Worm (Caenorhabditis elegans) whole organism, L3 larva: ENCODE results near the gene plp-2.
A peak's percentile ranks its signal among the peaks of the same experiment; 100 is the strongest.
"Not testable (repeated sequence)": the region's sequence is repeated elsewhere in the genome, so short reads cannot be mapped to it uniquely, and the experiment has no call there.

Experiments
- R02D3.7 ChIP-seq: fragments of 150-350 bp; optimal IDR thresholded peaks from 2 replicates; lab custom pipeline; 2014; ENCODE audit warnings: missing biosample characterization, missing genetic modification characterization
- ZK546.5 ChIP-seq: sonication (generic microtip); optimal IDR thresholded peaks from 2 replicates; lab custom pipeline; 2017; ENCODE audit warnings: missing biosample characterization, missing genetic modification characterization
- ama-1 ChIP-seq: fragments of 150-350 bp; optimal IDR thresholded peaks from 2 replicates; lab custom pipeline; 2018
- ceh-16 ChIP-seq: sonication (generic microtip); optimal IDR thresholded peaks from 2 replicates; lab custom pipeline; 2017; ENCODE audit warnings: missing biosample characterization, missing genetic modification characterization
- ceh-28 ChIP-seq: fragments of 150-350 bp; optimal IDR thresholded peaks from 2 replicates; lab custom pipeline; 2014; ENCODE audit warnings: missing biosample characterization, missing genetic modification reagents, missing genetic modification characterization
- egl-5 ChIP-seq: fragments of 150-350 bp; optimal IDR thresholded peaks from 2 replicates; lab custom pipeline; 2017; ENCODE audit warnings: missing biosample characterization, missing genetic modification reagents, missing genetic modification characterization, inconsistent platforms
- elt-2 ChIP-seq: sonication (generic microtip); optimal IDR thresholded peaks from 2 replicates; lab custom pipeline; 2016; ENCODE audit warnings: missing genetic modification reagents, mild to moderate bottlenecking, missing genetic modification characterization, missing compliant biosample characterization
- elt-3 ChIP-seq, 3 experiments: fragments of 150-350 bp in 1 of 3; sonication (generic microtip) in 2 of 3; optimal IDR thresholded peaks; 2 replicates in 2 of 3; 4 replicates in 1 of 3; lab custom pipeline; 2014 to 2017; ENCODE audit warnings: missing biosample characterization in 3 of 3, missing genetic modification characterization in 3 of 3
- eor-1 ChIP-seq, 2 experiments: fragments of 150-350 bp; optimal IDR thresholded peaks; 2 replicates each; lab custom pipeline; 2014 to 2018; ENCODE audit warnings: missing biosample characterization in 2 of 2, missing genetic modification characterization in 2 of 2
- fkh-10 ChIP-seq: sonication (generic microtip); optimal IDR thresholded peaks from 2 replicates; lab custom pipeline; 2017; ENCODE audit warnings: missing biosample characterization, missing genetic modification reagents, missing genetic modification characterization
- fkh-2 ChIP-seq: fragments of 150-350 bp; optimal IDR thresholded peaks from 2 replicates; lab custom pipeline; 2014; ENCODE audit warnings: missing biosample characterization, missing genetic modification reagents, missing genetic modification characterization
- lin-39 ChIP-seq: fragments of 150-350 bp; optimal IDR thresholded peaks from 2 replicates; lab custom pipeline; 2018; ENCODE audit warnings: missing biosample characterization, missing genetic modification reagents, missing genetic modification characterization
- mdl-1 ChIP-seq: fragments of 150-350 bp; optimal IDR thresholded peaks from 2 replicates; lab custom pipeline; 2014; ENCODE audit warnings: missing biosample characterization, missing genetic modification characterization
- mml-1 ChIP-seq: fragments of 150-350 bp; sonication (generic microtip); optimal IDR thresholded peaks from 3 replicates; lab custom pipeline; 2014; ENCODE audit warnings: missing biosample characterization, missing genetic modification characterization
- nfya-1 ChIP-seq: sonication (generic microtip); optimal IDR thresholded peaks from 2 replicates; lab custom pipeline; 2017; ENCODE audit warnings: missing genetic modification characterization, mild to moderate bottlenecking, missing compliant biosample characterization, antibody characterized with exemption, moderate library complexity; ENCODE audit not compliant: insufficient read depth
- nhr-11 ChIP-seq: fragments of 150-350 bp; optimal IDR thresholded peaks from 2 replicates; lab custom pipeline; 2014; ENCODE audit warnings: missing biosample characterization, missing genetic modification characterization
- nhr-12 ChIP-seq: fragments of 150-350 bp; optimal IDR thresholded peaks from 2 replicates; lab custom pipeline; 2014; ENCODE audit warnings: missing biosample characterization, missing genetic modification characterization
- nhr-237 ChIP-seq: fragments of 150-350 bp; optimal IDR thresholded peaks from 2 replicates; lab custom pipeline; 2014; ENCODE audit warnings: missing biosample characterization, missing genetic modification characterization
- nhr-25 ChIP-seq: sonication (generic microtip); optimal IDR thresholded peaks from 2 replicates; lab custom pipeline; 2017; ENCODE audit warnings: missing biosample characterization, missing genetic modification characterization
- nhr-76 ChIP-seq: fragments of 150-350 bp; sonication (generic microtip); optimal IDR thresholded peaks from 5 replicates; lab custom pipeline; 2014; ENCODE audit warnings: missing biosample characterization, missing genetic modification characterization
- nhr-77 ChIP-seq: fragments of 150-350 bp; optimal IDR thresholded peaks from 2 replicates; lab custom pipeline; 2014; ENCODE audit warnings: missing biosample characterization, missing genetic modification characterization
- pha-4 ChIP-seq: fragments of 150-350 bp; optimal IDR thresholded peaks from 2 replicates; lab custom pipeline; 2014; ENCODE audit warnings: missing biosample characterization, missing genetic modification reagents, missing genetic modification characterization
- sea-2 ChIP-seq: fragments of 150-350 bp; sonication (generic microtip); optimal IDR thresholded peaks from 4 replicates; lab custom pipeline; 2014; ENCODE audit warnings: missing biosample characterization, missing genetic modification reagents, missing genetic modification characterization
- skn-1 ChIP-seq: fragments of 150-350 bp; optimal IDR thresholded peaks from 2 replicates; lab custom pipeline; 2014; ENCODE audit warnings: missing biosample characterization, missing genetic modification characterization
- snpc-4 ChIP-seq: fragments of 150-350 bp; optimal IDR thresholded peaks from 2 replicates; lab custom pipeline; 2014; ENCODE audit warnings: missing biosample characterization, missing genetic modification characterization
- tbx-2 ChIP-seq: sonication (generic microtip); optimal IDR thresholded peaks from 2 replicates; lab custom pipeline; 2016; ENCODE audit warnings: mild to moderate bottlenecking, missing genetic modification characterization, missing compliant biosample characterization
- unc-62 ChIP-seq: fragments of 150-350 bp; sonication (generic microtip); optimal IDR thresholded peaks from 4 replicates; lab custom pipeline; 2014; ENCODE audit warnings: missing biosample characterization, missing genetic modification reagents, missing genetic modification characterization
- zag-1 ChIP-seq: fragments of 150-350 bp; optimal IDR thresholded peaks from 2 replicates; lab custom pipeline; 2014; ENCODE audit warnings: missing biosample characterization, missing genetic modification characterization
- ztf-4 ChIP-seq: fragments of 150-350 bp; optimal IDR thresholded peaks from 2 replicates; lab custom pipeline; 2014; ENCODE audit warnings: missing biosample characterization, missing genetic modification characterization

The plp-2 gene

DNA sequence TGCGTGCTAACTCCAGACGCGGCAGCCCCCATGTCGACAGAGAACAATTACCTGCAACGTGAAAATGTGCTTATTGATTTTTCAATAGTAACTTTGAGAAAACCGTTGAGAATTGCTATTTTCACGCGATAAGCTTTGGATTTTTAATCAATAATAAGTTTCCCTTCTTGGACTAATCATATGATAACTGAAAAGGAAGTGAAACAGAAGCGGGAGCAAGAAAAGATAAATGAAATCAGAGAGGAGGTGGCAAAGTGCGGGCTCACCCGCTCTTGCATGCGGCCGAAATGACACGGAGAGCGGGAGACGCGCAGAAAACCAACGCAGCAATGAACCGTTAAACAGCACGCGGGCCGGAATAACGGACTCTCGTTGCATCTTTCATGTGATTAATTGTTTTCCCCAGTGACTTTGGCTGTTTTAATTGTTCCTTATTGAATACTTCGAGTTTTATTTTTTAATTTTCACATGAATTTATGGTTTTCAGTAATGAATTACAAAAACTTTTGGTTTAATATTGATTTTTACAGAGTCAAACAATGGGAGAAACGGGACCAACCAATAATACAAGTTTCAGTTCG is 12.3 kb downstream of the plp-2 start, which contains the start of the genes flwr-1 and tbc-1 (continued):
- no peak for TF ChIP-seq ceh-16 (tag; lab: Kevin White, UChicago)
- TF ChIP-seq nhr-11 (tag; lab: Kevin White, UChicago) = no peak
- TF ChIP-seq nhr-77 (tag; lab: Kevin White, UChicago) = no peak
- TF ChIP-seq lin-39 = peak; percentile 76
- TF ChIP-seq nhr-12 (tag; lab: Kevin White, UChicago) = no peak
- TF ChIP-seq nhr-76 (tag; lab: Kevin White, UChicago) = no peak

DNA sequence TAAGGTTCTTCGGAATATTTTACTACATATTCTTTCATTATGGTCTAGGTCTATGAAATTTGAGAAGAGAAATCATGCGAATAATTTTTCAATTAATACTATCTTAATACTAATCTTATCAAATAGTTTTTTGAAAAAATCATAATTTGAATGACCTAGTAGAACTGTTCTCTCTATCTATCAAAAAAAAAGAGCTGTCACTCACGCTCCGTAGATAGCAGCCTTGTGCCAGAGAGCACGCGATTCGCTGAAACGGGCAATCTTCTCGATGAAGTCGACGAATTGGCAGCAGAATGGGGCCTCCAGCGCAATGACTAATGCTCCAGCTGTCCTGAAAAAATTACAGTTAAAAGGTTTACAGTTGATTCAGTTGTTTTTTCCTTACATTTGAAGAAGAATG is 13.0 kb downstream of the plp-2 start:
- TF ChIP-seq ceh-16 (tag; lab: Kevin White, UChicago) (no peak), ZK546.5 (no peak), elt-2 (tag; lab: Kevin White, UChicago) (peak; percentile 9), unc-62 (GFP tag; lab: Kevin White, UChicago) (no peak)
- TF ChIP-seq, all 47 proteins: peak for 1

DNA sequence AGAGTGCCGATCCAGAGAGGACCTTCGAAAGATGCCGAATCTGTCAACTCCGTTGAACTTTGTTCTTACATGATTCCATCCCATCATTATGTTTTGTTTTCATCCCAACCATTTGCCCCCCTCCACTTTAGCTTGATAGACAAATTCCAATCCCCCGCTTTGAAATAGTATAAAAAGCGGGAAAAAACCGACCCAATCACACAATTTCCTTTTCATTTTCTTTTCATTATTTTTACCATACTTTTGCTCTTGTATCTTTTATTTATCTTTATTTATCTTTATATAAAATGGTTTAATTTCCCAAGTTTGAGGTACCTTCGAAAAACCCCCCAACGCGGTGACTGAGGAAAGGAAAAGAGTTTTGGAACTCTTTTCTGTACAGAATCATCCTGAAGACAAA is 16.1 kb downstream of the plp-2 start, which contains the start of gene F20D1.22:
Gene F20D1.22 (plus strand): TSS at position 301 of the 400 bp plus-strand sequence.
- TF ChIP-seq skn-1 (tag; lab: Kevin White, UChicago); pha-4 (tag; lab: Kevin White, UChicago); fkh-10 (GFP tag; lab: Kevin White, UChicago): not testable (repeated sequence)
- TF ChIP-seq, all 47 proteins: peak for 0; not testable (repeated sequence) for 47

DNA sequence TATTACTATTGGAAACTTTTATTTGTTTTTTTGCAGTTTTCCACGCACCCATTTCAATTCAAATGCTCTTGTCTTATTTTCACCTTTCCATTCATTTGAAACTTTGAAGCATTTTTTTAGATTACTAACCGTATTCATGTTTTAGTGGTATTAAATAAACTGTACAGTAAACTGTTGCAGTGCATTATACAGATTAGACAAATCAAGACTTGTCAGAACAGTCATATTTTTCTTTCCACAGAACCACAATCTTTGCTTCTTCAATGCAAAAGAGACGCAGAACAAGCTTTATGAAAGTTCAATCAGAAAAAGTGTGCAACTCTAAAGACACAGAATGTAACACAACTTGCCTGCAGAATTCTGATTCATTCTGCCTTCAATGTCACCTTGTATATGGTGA is 16.8 kb downstream of the plp-2 start, which contains the start of gene F45B8.5:
Gene F45B8.5 (plus strand): TSS at position 301 of the 400 bp plus-strand sequence.
- TF ChIP-seq lin-39 = no peak
- no peak for TF ChIP-seq fkh-2 (tag; lab: Kevin White, UChicago)
- TF ChIP-seq nhr-237 (tag; lab: Kevin White, UChicago) = no peak
- no peak for TF ChIP-seq ceh-28 (tag; lab: Kevin White, UChicago)
- TF ChIP-seq nfya-1 (tag; lab: Kevin White, UChicago) = no peak
- TF ChIP-seq nhr-12 (tag; lab: Kevin White, UChicago) = no peak
- no peak for TF ChIP-seq sea-2 (GFP tag; lab: Kevin White, UChicago)
- TF ChIP-seq mml-1 (tag; lab: Kevin White, UChicago) = no peak
- no peak for TF ChIP-seq ama-1 (lab: Kevin White, UChicago)
- TF ChIP-seq snpc-4 (tag; lab: Kevin White, UChicago) = no peak
- no peak for TF ChIP-seq eor-1 (tag; optimal IDR thresholded peaks at IDR 0.05; lab: Kevin White, UChicago)
- no peak for TF ChIP-seq unc-62 (GFP tag; lab: Kevin White, UChicago)
- no peak for TF ChIP-seq nhr-76 (tag; lab: Kevin White, UChicago)
- TF ChIP-seq ceh-16 (tag; lab: Kevin White, UChicago) = no peak
- no peak for TF ChIP-seq zag-1 (tag; lab: Kevin White, UChicago)
- no peak for TF ChIP-seq skn-1 (tag; lab: Kevin White, UChicago)
- no peak for TF ChIP-seq tbx-2 (tag; lab: Kevin White, UChicago)
- TF ChIP-seq, all 47 proteins: peak for 0

DNA sequence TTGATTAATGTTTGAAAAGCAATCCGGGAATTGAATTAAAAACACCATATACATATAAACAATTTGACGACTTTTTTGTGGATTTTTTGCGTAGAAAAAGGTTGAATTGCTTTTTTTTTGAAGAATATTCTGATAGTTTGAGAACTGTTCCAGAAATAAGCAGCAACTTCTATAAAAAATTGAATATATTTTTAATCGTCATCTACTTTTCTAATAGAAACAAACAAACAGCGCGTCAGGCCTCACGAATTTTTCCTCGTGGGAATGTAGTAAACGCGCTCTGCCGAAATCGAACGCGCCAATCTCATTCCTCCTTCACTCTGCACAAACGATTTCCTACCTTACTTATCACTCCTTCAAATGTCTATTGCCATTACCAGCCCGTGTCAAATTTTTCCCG is 18.4 kb downstream of the plp-2 start, which contains the start of gene rgs-11:
Gene rgs-11 (plus strand): TSS at position 301 of the 400 bp plus-strand sequence.
- no peak for TF ChIP-seq skn-1 (tag; lab: Kevin White, UChicago)
- no peak for TF ChIP-seq mdl-1
- no peak for TF ChIP-seq nhr-12 (tag; lab: Kevin White, UChicago)
- TF ChIP-seq mml-1 (tag; lab: Kevin White, UChicago) = no peak

DNA sequence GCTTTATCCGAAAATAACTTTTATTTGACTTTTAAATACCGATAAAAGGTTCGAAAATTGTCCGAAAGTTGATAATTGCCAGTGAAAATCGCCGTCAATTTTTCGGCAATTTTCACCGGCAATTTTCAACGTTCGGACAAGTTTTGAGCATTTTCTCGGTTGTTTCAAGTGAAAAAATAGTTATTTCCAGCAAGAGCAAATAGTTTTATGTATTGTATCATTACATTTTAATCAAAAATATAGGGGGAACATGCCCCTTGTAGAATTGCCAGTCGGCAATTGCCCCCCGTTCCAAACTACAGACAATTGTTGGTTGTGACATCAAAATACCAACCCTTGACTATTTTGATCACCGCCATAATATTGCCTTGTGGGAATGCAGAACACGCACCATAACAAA is 20.1 kb downstream of the plp-2 start, which contains the start of gene rgs-10:
Gene rgs-10 (plus strand): TSS at position 301 of the 400 bp plus-strand sequence.
- TF ChIP-seq egl-5 (no peak), ztf-4 (tag; lab: Kevin White, UChicago) (no peak), elt-3 (tag; optimal IDR thresholded peaks at IDR 0.05; lab: Kevin White, UChicago) (no peak), nhr-25 (tag; lab: Kevin White, UChicago) (no peak), skn-1 (tag; lab: Kevin White, UChicago) (no peak), R02D3.7 (tag; lab: Kevin White, UChicago) (no peak), nhr-76 (tag; lab: Kevin White, UChicago) (no peak), elt-2 (tag; lab: Kevin White, UChicago) (no peak)
